Worm (Caenorhabditis elegans): ENCODE data around the gene F38H12.5.

DNA sequence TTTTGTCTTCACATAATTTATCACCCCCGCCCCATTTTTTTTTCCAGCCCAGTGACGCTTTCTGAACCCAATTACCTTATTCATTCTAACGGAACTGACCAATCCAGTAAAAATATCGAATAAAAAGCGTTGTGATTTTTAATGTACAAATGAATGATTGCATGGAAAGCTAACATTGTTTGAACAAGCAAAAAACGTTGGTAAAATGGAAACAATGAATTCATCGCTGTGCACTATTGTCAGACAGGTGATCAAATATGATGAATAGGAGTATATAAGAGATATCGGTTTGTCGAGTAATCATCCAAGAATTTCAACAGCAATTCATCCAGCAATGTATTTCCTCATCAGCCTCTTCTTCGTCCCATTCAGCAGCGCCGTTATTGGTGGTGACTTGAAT is 46.8 kb upstream of the F38H12.5 start, which contains the start of gene phat-4:
- TF ChIP-seq mec-3 (tag; optimal IDR thresholded peaks at IDR 0.05; ENCODE audit: borderline replicate concordance) = no peak
- TF ChIP-seq elt-2 (tag; optimal IDR thresholded peaks at IDR 0.05) = no peak
- TF ChIP-seq ref-2 (tag; optimal IDR thresholded peaks at IDR 0.05) = no peak
- no peak for TF ChIP-seq ceh-34 (tag; optimal IDR thresholded peaks at IDR 0.05)
- no peak for TF ChIP-seq dve-1 (tag; optimal IDR thresholded peaks at IDR 0.05)
- no peak for TF ChIP-seq tbx-2 (tag; optimal IDR thresholded peaks at IDR 0.05)

All from whole organism, late embryonic.